Fruit fly (Drosophila melanogaster) whole organism, embryonic: ENCODE data around the gene CG31804.

Experiments used
- CG1024 ChIP-seq: fragments of 200-800 bp; sonication (Bioruptor generic); IDR thresholded peaks from 2 replicates; pipeline ENCODE4 v1.3.6; 2022; ENCODE audit warnings: missing biosample characterization, missing genetic modification characterization
- CG12104 ChIP-seq: fragments of 200-800 bp; sonication (Bioruptor generic); optimal IDR thresholded peaks from 3 replicates; lab custom pipeline; 2016; ENCODE audit warnings: missing biosample characterization, missing genetic modification characterization
- CG12299 ChIP-seq: fragments of 200-800 bp; sonication (Bioruptor generic); optimal IDR thresholded peaks from 2 replicates; lab custom pipeline; 2018; ENCODE audit warnings: missing biosample characterization, mild to moderate bottlenecking, missing genetic modification characterization
- CG12769 ChIP-seq: fragments of 200-800 bp; sonication (Bioruptor generic); optimal IDR thresholded peaks from 2 replicates; lab custom pipeline; 2019; ENCODE audit warnings: missing biosample characterization, mild to moderate bottlenecking, missing genetic modification characterization, moderate library complexity
- CG13296 ChIP-seq: fragments of 200-800 bp; sonication (Bioruptor generic); optimal IDR thresholded peaks from 3 replicates; lab custom pipeline; 2018; ENCODE audit warnings: missing biosample characterization, mild to moderate bottlenecking, missing genetic modification characterization
- CG13775 ChIP-seq: fragments of 200-800 bp; sonication (Bioruptor generic); optimal IDR thresholded peaks from 3 replicates; lab custom pipeline; 2017; ENCODE audit warnings: missing biosample characterization, mild to moderate bottlenecking, missing genetic modification characterization
- CG14014 ChIP-seq: fragments of 200-800 bp; sonication (Bioruptor generic); IDR thresholded peaks from 2 replicates; pipeline ENCODE4 v1.3.6; 2022; ENCODE audit warnings: missing biosample characterization, missing genetic modification characterization
- CG14965 ChIP-seq: fragments of 200-800 bp; sonication (Bioruptor generic); optimal IDR thresholded peaks from 2 replicates; lab custom pipeline; 2016; ENCODE audit warnings: missing biosample characterization, missing genetic modification characterization, borderline replicate concordance
- CG15269 ChIP-seq: fragments of 200-800 bp; sonication (Bioruptor generic); optimal IDR thresholded peaks from 2 replicates; lab custom pipeline; 2018; ENCODE audit warnings: missing biosample characterization, mild to moderate bottlenecking, missing genetic modification characterization, moderate library complexity
- CG16815 ChIP-seq: fragments of 200-800 bp; sonication (Bioruptor generic); optimal IDR thresholded peaks from 3 replicates; lab custom pipeline; 2017; ENCODE audit warnings: missing biosample characterization, mild to moderate bottlenecking, missing genetic modification characterization
- CG1832 ChIP-seq: fragments of 200-800 bp; sonication (Bioruptor generic); optimal IDR thresholded peaks from 2 replicates; lab custom pipeline; 2017; ENCODE audit warnings: missing biosample characterization, mild to moderate bottlenecking, missing genetic modification characterization, inconsistent platforms
- CG2875 ChIP-seq: fragments of 200-800 bp; sonication (Bioruptor generic); optimal IDR thresholded peaks from 2 replicates; lab custom pipeline; 2017; ENCODE audit warnings: missing biosample characterization, mild to moderate bottlenecking, missing genetic modification characterization, missing genetic modification reagents
- CG31388 ChIP-seq: fragments of 200-800 bp; sonication (Bioruptor generic); optimal IDR thresholded peaks from 2 replicates; lab custom pipeline; 2016; ENCODE audit warnings: missing biosample characterization, missing genetic modification characterization
- CG33557 ChIP-seq: fragments of 200-800 bp; sonication (Bioruptor generic); optimal IDR thresholded peaks from 2 replicates; lab custom pipeline; 2019; ENCODE audit warnings: missing biosample characterization, mild to moderate bottlenecking, missing genetic modification characterization, moderate library complexity
- CG3995 ChIP-seq: fragments of 200-800 bp; sonication (Bioruptor generic); optimal IDR thresholded peaks from 3 replicates; lab custom pipeline; 2016; ENCODE audit warnings: missing biosample characterization, missing genetic modification characterization
- CG4730 ChIP-seq: fragments of 200-800 bp; sonication (Bioruptor generic); IDR thresholded peaks from 2 replicates; pipeline ENCODE4 v1.3.6; 2022; ENCODE audit warnings: missing biosample characterization, missing genetic modification characterization
- CG6689 ChIP-seq: fragments of 200-800 bp; sonication (Bioruptor generic); IDR thresholded peaks from 2 replicates; pipeline ENCODE4 v1.3.6; 2022; ENCODE audit warnings: missing biosample characterization, missing genetic modification characterization
- CG9797 ChIP-seq: fragments of 200-800 bp; sonication (Bioruptor generic); optimal IDR thresholded peaks from 3 replicates; lab custom pipeline; 2018; ENCODE audit warnings: missing biosample characterization, mild to moderate bottlenecking, missing genetic modification characterization
- CkIIα-i1 ChIP-seq: fragments of 200-800 bp; sonication (Bioruptor generic); IDR thresholded peaks from 2 replicates; pipeline ENCODE4 v1.3.6; 2022; ENCODE audit warnings: missing biosample characterization, missing genetic modification characterization
- Dbx ChIP-seq: fragments of 200-800 bp; sonication (Bioruptor generic); IDR thresholded peaks from 3 replicates; pipeline ENCODE4 v1.3.6; 2022; ENCODE audit warnings: missing biosample characterization, missing genetic modification characterization
- Gsc ChIP-seq: fragments of 200-800 bp; sonication (Bioruptor generic); IDR thresholded peaks from 2 replicates; pipeline ENCODE4 v1.3.6; 2022; ENCODE audit warnings: missing biosample characterization, missing genetic modification characterization
- Lpt ChIP-seq: fragments of >200 bp; optimal IDR thresholded peaks from 2 replicates; lab custom pipeline; 2018; ENCODE audit warnings: missing biosample characterization, missing genetic modification characterization
- Mes4 ChIP-seq: fragments of 200-800 bp; sonication (Bioruptor generic); optimal IDR thresholded peaks from 2 replicates; lab custom pipeline; 2016; ENCODE audit warnings: missing biosample characterization, missing genetic modification characterization
- NFAT ChIP-seq: fragments of 200-800 bp; sonication (Bioruptor generic); IDR thresholded peaks from 2 replicates; pipeline ENCODE4 v1.3.6; 2022; ENCODE audit warnings: missing biosample characterization, missing genetic modification characterization
- Nf-YC ChIP-seq: fragments of 200-800 bp; optimal IDR thresholded peaks from 3 replicates; lab custom pipeline; 2019; ENCODE audit warnings: missing biosample characterization, mild to moderate bottlenecking, missing genetic modification characterization, moderate library complexity
- Oaz ChIP-seq: fragments of 200-800 bp; sonication (Bioruptor generic); IDR thresholded peaks from 2 replicates; pipeline ENCODE4 v1.3.6; 2022; ENCODE audit warnings: missing biosample characterization, missing genetic modification characterization
- ac ChIP-seq: fragments of 200-800 bp; sonication (Bioruptor generic); optimal IDR thresholded peaks from 3 replicates; lab custom pipeline; 2017; ENCODE audit warnings: missing biosample characterization, mild to moderate bottlenecking, missing genetic modification characterization
- bigmax ChIP-seq: fragments of 200-800 bp; sonication (Bioruptor generic); optimal IDR thresholded peaks from 2 replicates; lab custom pipeline; 2018; ENCODE audit warnings: missing biosample characterization, mild to moderate bottlenecking, missing genetic modification characterization
- cg ChIP-seq: fragments of 200-800 bp; sonication (Bioruptor generic); optimal IDR thresholded peaks from 3 replicates; lab custom pipeline; 2019; ENCODE audit warnings: missing biosample characterization, mild to moderate bottlenecking, missing genetic modification characterization, moderate library complexity
- croc ChIP-seq: fragments of 200-800 bp; sonication (Bioruptor generic); conservative IDR thresholded peaks from 3 replicates; pipeline ENCODE4 v1.3.6; 2022; ENCODE audit warnings: missing biosample characterization, missing genetic modification characterization
- dm ChIP-seq: fragments of 200-800 bp; sonication (Bioruptor generic); optimal IDR thresholded peaks from 3 replicates; lab custom pipeline; 2016; ENCODE audit warnings: missing biosample characterization, missing genetic modification characterization
- fu2 ChIP-seq: fragments of 200-800 bp; sonication (Bioruptor generic); optimal IDR thresholded peaks from 2 replicates; lab custom pipeline; 2016; ENCODE audit warnings: missing biosample characterization, missing genetic modification characterization
- gem ChIP-seq: fragments of 200-800 bp; sonication (Bioruptor generic); optimal IDR thresholded peaks from 2 replicates; lab custom pipeline; 2019; ENCODE audit warnings: missing biosample characterization, mild to moderate bottlenecking, missing genetic modification characterization, moderate library complexity
- grau ChIP-seq: fragments of 200-800 bp; optimal IDR thresholded peaks from 3 replicates; lab custom pipeline; 2019; ENCODE audit warnings: missing biosample characterization, mild to moderate bottlenecking, missing genetic modification characterization, moderate library complexity
- hbn ChIP-seq: fragments of 200-800 bp; sonication (Bioruptor generic); IDR thresholded peaks from 2 replicates; pipeline ENCODE4 v1.3.6; 2022; ENCODE audit warnings: missing biosample characterization, missing genetic modification characterization; ENCODE audit not compliant: partially characterized antibody
- her ChIP-seq: fragments of 200-800 bp; sonication (Bioruptor generic); optimal IDR thresholded peaks from 2 replicates; lab custom pipeline; 2016; ENCODE audit warnings: missing biosample characterization, missing genetic modification characterization
- hth ChIP-seq: fragments of >200 bp; optimal IDR thresholded peaks from 2 replicates; lab custom pipeline; 2017; ENCODE audit warnings: inconsistent platforms
- insv ChIP-seq, 2 experiments: fragments of 200-800 bp; sonication (Bioruptor generic); optimal IDR thresholded peaks; 3 replicates each; lab custom pipeline; 2016 to 2018; ENCODE audit warnings: missing biosample characterization in 2 of 2, missing genetic modification characterization in 2 of 2
- lbe ChIP-seq: fragments of 200-800 bp; sonication (Bioruptor generic); optimal IDR thresholded peaks from 2 replicates; lab custom pipeline; 2016; ENCODE audit warnings: missing biosample characterization, mild to moderate bottlenecking, missing genetic modification characterization
- pan ChIP-seq, 4 experiments: fragments of >200 bp in 3 of 4; fragments of 200-800 bp in 1 of 4; sonication (Bioruptor generic) in 1 of 4; optimal IDR thresholded peaks in 3 of 4; IDR thresholded peaks in 1 of 4; 2 replicates each; pipeline versions ENCODE4 v1.3.6 to Lab custom; 2017 to 2022; ENCODE audit warnings: missing biosample characterization in 2 of 4, missing genetic modification characterization in 2 of 4, mixed read lengths in 1 of 4
- pnt ChIP-seq: fragments of 200-800 bp; sonication (Bioruptor generic); optimal IDR thresholded peaks from 3 replicates; lab custom pipeline; 2016; ENCODE audit warnings: missing biosample characterization, missing genetic modification characterization
- pum ChIP-seq: fragments of 200-800 bp; sonication (Bioruptor generic); optimal IDR thresholded peaks from 2 replicates; lab custom pipeline; 2016; ENCODE audit warnings: missing biosample characterization, missing genetic modification characterization
- slbo ChIP-seq: fragments of 200-800 bp; sonication (Bioruptor generic); IDR thresholded peaks from 2 replicates; pipeline ENCODE4 v1.3.6; 2022; ENCODE audit warnings: missing biosample characterization, missing genetic modification characterization
- sna ChIP-seq: fragments of 200-800 bp; sonication (Bioruptor generic); IDR thresholded peaks from 2 replicates; pipeline ENCODE4 v1.3.6; 2022; ENCODE audit warnings: missing biosample characterization, missing genetic modification characterization; ENCODE audit not compliant: partially characterized antibody
- trh ChIP-seq: fragments of 200-800 bp; sonication (Bioruptor generic); optimal IDR thresholded peaks from 2 replicates; lab custom pipeline; 2016; ENCODE audit warnings: missing biosample characterization, missing genetic modification characterization
- tx ChIP-seq: fragments of 200-800 bp; sonication (Bioruptor generic); optimal IDR thresholded peaks from 2 replicates; lab custom pipeline; 2016; ENCODE audit warnings: missing biosample characterization, missing genetic modification characterization
- vfl ChIP-seq: fragments of 200-800 bp; sonication (Bioruptor generic); optimal IDR thresholded peaks from 2 replicates; lab custom pipeline; 2016; ENCODE audit warnings: missing biosample characterization, missing genetic modification characterization
- wdn ChIP-seq: fragments of 200-800 bp; sonication (Bioruptor generic); IDR thresholded peaks from 2 replicates; pipeline ENCODE4 v1.3.6; 2022; ENCODE audit warnings: missing biosample characterization, missing genetic modification characterization
- zen2 ChIP-seq: fragments of 200-800 bp; sonication (Bioruptor generic); IDR thresholded peaks from 3 replicates; pipeline ENCODE4 v1.3.6; 2022; ENCODE audit warnings: missing biosample characterization, missing genetic modification characterization; ENCODE audit not compliant: partially characterized antibody

The CG31804 gene

DNA sequence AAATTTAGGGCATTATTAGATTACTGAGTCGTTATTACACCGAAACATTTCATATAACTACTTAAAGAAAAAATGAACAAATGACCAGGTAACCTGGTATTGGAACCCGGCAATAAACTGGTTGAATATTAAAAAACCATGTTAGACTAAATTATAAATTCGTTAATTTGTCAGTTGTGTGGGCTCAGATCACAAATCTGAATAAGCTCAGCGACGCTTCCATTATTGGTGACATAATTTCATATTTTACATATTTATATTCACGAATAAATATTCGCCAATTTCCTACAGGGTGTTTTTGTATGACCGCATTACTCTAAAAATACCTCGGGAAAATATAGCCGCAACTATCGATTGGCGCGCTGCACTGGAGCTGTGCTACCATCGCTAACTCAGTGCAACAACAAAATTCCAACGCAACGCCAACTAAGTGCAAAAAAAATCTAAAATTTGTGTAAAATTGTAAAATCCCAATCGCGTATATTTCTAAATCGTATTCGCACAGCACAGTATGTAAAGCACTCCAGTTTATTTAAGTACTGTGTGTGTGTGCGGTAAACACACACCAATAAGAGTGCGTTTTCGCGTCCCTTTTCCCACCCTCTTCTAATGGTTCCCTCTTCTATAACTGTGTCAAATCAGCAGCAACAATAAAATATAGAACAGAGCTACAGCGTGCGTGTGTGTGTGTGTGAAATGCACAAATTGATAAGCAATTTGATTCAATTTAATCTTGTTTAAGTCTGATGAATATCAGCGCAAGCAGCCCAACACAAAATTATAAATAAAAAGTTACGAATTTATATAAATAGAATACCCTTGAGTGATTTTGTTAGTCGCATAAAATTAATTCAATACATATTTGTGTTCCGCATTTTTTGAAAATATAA lies 21.3 kb downstream of the CG31804 start, which contains the start of gene CLIP-190:
Gene CLIP-190 (plus strand): TSS at position 370 of the 890 bp plus-strand sequence.
- TF ChIP-seq wdn: no peak
- TF ChIP-seq her: no peak
- peak; percentile 16 for TF ChIP-seq CG3995 (GFP tag; lab: Kevin White, UChicago)
- no peak for TF ChIP-seq pan (optimal IDR thresholded peaks at IDR 0.05; lab: Kevin White, UChicago)
- no peak for TF ChIP-seq pan (GFP tag; optimal IDR thresholded peaks at IDR 0.05 in 1 of 2, IDR thresholded peaks at IDR 0.05 in 1 of 2)
- TF ChIP-seq ac (GFP tag; lab: Kevin White, UChicago): no peak
- TF ChIP-seq Dbx: 0 out of 3 replicates have a peak, but pooled peaks have one; percentile 21
- TF ChIP-seq bigmax: no peak
- no peak for TF ChIP-seq CG14014 (GFP tag; lab: Robert Waterston, UW)
- TF ChIP-seq CG31388: no peak
- TF ChIP-seq CG1024 (GFP tag; lab: Robert Waterston, UW): no peak
- TF ChIP-seq Nf-YC (tag; lab: Kevin White, UChicago): no peak
- no peak for TF ChIP-seq CkIIα-i1 (GFP tag; lab: Robert Waterston, UW)
- no peak for TF ChIP-seq croc (GFP tag; lab: Robert Waterston, UW)
- no peak for TF ChIP-seq CG4730 (GFP tag; lab: Robert Waterston, UW)
- no peak for TF ChIP-seq tx (GFP tag; lab: Kevin White, UChicago)
- no peak for TF ChIP-seq CG13775
- no peak for TF ChIP-seq CG2875 (GFP tag; lab: Kevin White, UChicago)
- TF ChIP-seq CG16815: no peak
- peak; percentile 62 for TF ChIP-seq cg (GFP tag; lab: Kevin White, UChicago)
- TF ChIP-seq zen2: peak; percentile 10; the same call in 1 of the 3 replicates
- peak; percentile 12 for TF ChIP-seq CG12769
- TF ChIP-seq CG9797 (GFP tag; lab: Kevin White, UChicago): peak; percentile 52
- no peak for TF ChIP-seq grau (tag; lab: Kevin White, UChicago)
- no peak for TF ChIP-seq vfl (GFP tag; lab: Kevin White, UChicago)
- TF ChIP-seq insv (GFP tag; optimal IDR thresholded peaks at IDR 0.05; lab: Kevin White, UChicago): no peak
- no peak for TF ChIP-seq pum (GFP tag; lab: Kevin White, UChicago)
- no peak for TF ChIP-seq CG1832 (GFP tag; lab: Kevin White, UChicago)
- TF ChIP-seq dm (GFP tag; lab: Kevin White, UChicago): peak; percentile 3
- no peak for TF ChIP-seq Oaz (GFP tag; lab: Robert Waterston, UW)
- no peak for TF ChIP-seq Gsc (GFP tag; lab: Robert Waterston, UW)
- no peak for TF ChIP-seq CG13296 (GFP tag; lab: Kevin White, UChicago)
- no peak for TF ChIP-seq CG33557 (GFP tag; lab: Kevin White, UChicago)
- no peak for TF ChIP-seq pnt
- no peak for TF ChIP-seq fu2 (GFP tag; lab: Kevin White, UChicago)
- TF ChIP-seq CG6689 (GFP tag; lab: Robert Waterston, UW): no peak
- TF ChIP-seq Mes4: no peak
- peak; percentile 44; the same call in 1 of the 2 replicates for TF ChIP-seq hbn
- no peak for TF ChIP-seq lbe
- TF ChIP-seq CG12299 (tag; lab: Kevin White, UChicago): no peak
- peak; percentile 59 for TF ChIP-seq slbo (GFP tag; lab: Robert Waterston, UW)
- TF ChIP-seq gem: no peak
- no peak for TF ChIP-seq hth
- TF ChIP-seq trh: no peak
- TF ChIP-seq CG15269 (tag; lab: Kevin White, UChicago): no peak
- no peak for TF ChIP-seq Lpt
- no peak for TF ChIP-seq NFAT (GFP tag; lab: Robert Waterston, UW)
- TF ChIP-seq CG14965: no peak
- no peak; the same call in 1 of the 2 replicates for TF ChIP-seq sna
- no peak for TF ChIP-seq CG12104
